Worm (Caenorhabditis elegans) whole organism, young adult: ENCODE results near the gene Y75B8A.31.

Source experiments
- B0019.2 ChIP-seq: fragments of 200-800 bp; sonication (Bioruptor generic); conservative IDR thresholded peaks from 2 replicates; pipeline ENCODE4 v1.3.6; 2022; ENCODE audit warnings: missing genetic modification reagents, missing genetic modification characterization, missing compliant biosample characterization
- B0035.1 ChIP-seq: sonication (generic microtip); optimal IDR thresholded peaks from 2 replicates; lab custom pipeline; 2016; ENCODE audit warnings: missing genetic modification characterization, mild to moderate bottlenecking, missing compliant biosample characterization, missing genotype, missing genetic modification reagents
- B0336.3 ChIP-seq: fragments of 200-800 bp; sonication (Bioruptor generic); IDR thresholded peaks from 2 replicates; pipeline ENCODE4 v1.3.6; 2022; ENCODE audit warnings: missing genetic modification characterization, missing compliant biosample characterization
- F23B12.7 ChIP-seq: sonication (generic microtip); optimal IDR thresholded peaks from 2 replicates; lab custom pipeline; 2017; ENCODE audit warnings: missing genetic modification characterization, mild to moderate bottlenecking, missing compliant biosample characterization, antibody characterized with exemption, moderate library complexity; ENCODE audit not compliant: insufficient read depth
- F57A8.1 ChIP-seq: fragments of 200-800 bp; sonication (Bioruptor generic); optimal IDR thresholded peaks from 2 replicates; lab custom pipeline; 2018; ENCODE audit warnings: mild to moderate bottlenecking, missing genetic modification characterization, moderate library complexity, missing compliant biosample characterization
- F57C9.4 ChIP-seq: sonication (generic microtip); optimal IDR thresholded peaks from 2 replicates; lab custom pipeline; 2017; ENCODE audit warnings: mild to moderate bottlenecking, missing genetic modification characterization, missing compliant biosample characterization
- K11D2.4 ChIP-seq: fragments of 200-800 bp; sonication (Bioruptor generic); IDR thresholded peaks from 2 replicates; pipeline ENCODE4 v1.3.6; 2022; ENCODE audit warnings: missing genetic modification reagents, missing genetic modification characterization, missing compliant biosample characterization
- K12H6.12 ChIP-seq: fragments of 200-800 bp; sonication (Bioruptor generic); optimal IDR thresholded peaks from 2 replicates; lab custom pipeline; 2018; ENCODE audit warnings: mild to moderate bottlenecking, missing genetic modification characterization, missing compliant biosample characterization
- Y53G8AR.9 ChIP-seq: fragments of 200-800 bp; sonication (Bioruptor generic); conservative IDR thresholded peaks from 2 replicates; pipeline ENCODE4 v1.3.6; 2022; ENCODE audit warnings: missing genetic modification reagents, missing genetic modification characterization, missing compliant biosample characterization
- attf-3 ChIP-seq: fragments of 200-800 bp; sonication (Bioruptor generic); conservative IDR thresholded peaks from 2 replicates; pipeline ENCODE4 v1.3.6; 2022; ENCODE audit warnings: missing genetic modification reagents, missing genetic modification characterization, missing compliant biosample characterization
- attf-5 ChIP-seq: fragments of 200-800 bp; sonication (Bioruptor generic); optimal IDR thresholded peaks from 2 replicates; lab custom pipeline; 2018; ENCODE audit warnings: mild to moderate bottlenecking, missing genetic modification characterization, missing compliant biosample characterization
- attf-6 ChIP-seq: fragments of 200-800 bp; sonication (Bioruptor generic); IDR thresholded peaks from 2 replicates; pipeline ENCODE4 v1.3.6; 2022; ENCODE audit warnings: missing genetic modification reagents, missing genetic modification characterization, missing compliant biosample characterization
- cebp-1 ChIP-seq, 2 experiments: fragments of 200-800 bp in 1 of 2; sonication (Bioruptor generic) in 1 of 2; sonication (generic microtip) in 1 of 2; IDR thresholded peaks in 1 of 2; optimal IDR thresholded peaks in 1 of 2; 2 replicates each; pipeline versions ENCODE4 v1.3.6 to Lab custom; 2017 to 2022; ENCODE audit warnings: missing compliant biosample characterization in 2 of 2, missing genetic modification characterization in 2 of 2, mild to moderate bottlenecking in 1 of 2, missing genetic modification reagents in 1 of 2, moderate library complexity in 1 of 2
- ceh-27 ChIP-seq: fragments of 200-800 bp; sonication (Bioruptor generic); optimal IDR thresholded peaks from 2 replicates; lab custom pipeline; 2018; ENCODE audit warnings: mild to moderate bottlenecking, missing genetic modification characterization, moderate library complexity, missing compliant biosample characterization
- ceh-58 ChIP-seq: fragments of 200-800 bp; sonication (Bioruptor generic); IDR thresholded peaks from 2 replicates; pipeline ENCODE4 v1.3.6; 2022; ENCODE audit warnings: missing genetic modification characterization, missing compliant biosample characterization
- him-1 ChIP-seq: sonication (generic microtip); optimal IDR thresholded peaks from 2 replicates; lab custom pipeline; 2016; ENCODE audit warnings: missing genotype, missing genetic modification reagents, missing genetic modification characterization, missing compliant biosample characterization
- hmg-1.2 ChIP-seq: fragments of 200-800 bp; sonication (Bioruptor generic); IDR thresholded peaks from 2 replicates; pipeline ENCODE4 v1.3.6; 2022; ENCODE audit warnings: missing genetic modification reagents, missing genetic modification characterization, missing compliant biosample characterization
- let-607 ChIP-seq, 2 experiments: fragments of 200-800 bp in 1 of 2; sonication (Bioruptor generic) in 1 of 2; sonication (generic microtip) in 1 of 2; optimal IDR thresholded peaks; 2 replicates each; lab custom pipeline; 2016 to 2018; ENCODE audit warnings: mild to moderate bottlenecking in 2 of 2, missing compliant biosample characterization in 2 of 2, missing genetic modification characterization in 2 of 2, moderate library complexity in 2 of 2, missing genotype in 1 of 2
- lin-40 ChIP-seq: sonication (generic microtip); optimal IDR thresholded peaks from 2 replicates; lab custom pipeline; 2016; ENCODE audit warnings: missing genetic modification characterization, mild to moderate bottlenecking, missing compliant biosample characterization, missing genotype, missing genetic modification reagents
- lin-54 ChIP-seq: fragments of 200-800 bp; sonication (Bioruptor generic); optimal IDR thresholded peaks from 2 replicates; lab custom pipeline; 2018; ENCODE audit warnings: mild to moderate bottlenecking, missing genetic modification characterization, missing compliant biosample characterization
- lir-1 ChIP-seq: fragments of 200-800 bp; sonication (Bioruptor generic); conservative IDR thresholded peaks from 2 replicates; pipeline ENCODE4 v1.3.6; 2022; ENCODE audit warnings: missing genetic modification reagents, missing genetic modification characterization, missing compliant biosample characterization
- lsy-27 ChIP-seq: sonication (generic microtip); optimal IDR thresholded peaks from 2 replicates; lab custom pipeline; 2017; ENCODE audit warnings: missing genetic modification characterization, mild to moderate bottlenecking, missing compliant biosample characterization, antibody characterized with exemption, missing genotype, borderline replicate concordance; ENCODE audit not compliant: insufficient read depth
- madf-6 ChIP-seq: fragments of 200-800 bp; sonication (Bioruptor generic); IDR thresholded peaks from 2 replicates; pipeline ENCODE4 v1.3.6; 2022; ENCODE audit warnings: missing genetic modification reagents, missing genetic modification characterization, missing compliant biosample characterization
- nhr-120 ChIP-seq: fragments of 200-800 bp; sonication (Bioruptor generic); IDR thresholded peaks from 2 replicates; pipeline ENCODE4 v1.3.6; 2022; ENCODE audit warnings: missing genetic modification characterization, missing compliant biosample characterization
- rec-8 ChIP-seq, 2 experiments: sonication (generic microtip); optimal IDR thresholded peaks; 2 replicates each; lab custom pipeline; 2016; ENCODE audit warnings: mild to moderate bottlenecking in 2 of 2, missing genetic modification characterization in 2 of 2, missing genetic modification reagents in 2 of 2, missing genotype in 2 of 2, missing biosample characterization in 1 of 2, missing compliant biosample characterization in 1 of 2, moderate library complexity in 1 of 2
- snpc-1.1 ChIP-seq: sonication (generic microtip); optimal IDR thresholded peaks from 2 replicates; lab custom pipeline; 2017; ENCODE audit warnings: missing genetic modification characterization, mild to moderate bottlenecking, missing compliant biosample characterization, antibody characterized with exemption, moderate library complexity, missing genotype, missing genetic modification reagents; ENCODE audit not compliant: insufficient read depth
- snpc-1.3 ChIP-seq: sonication (generic microtip); optimal IDR thresholded peaks from 2 replicates; lab custom pipeline; 2017; ENCODE audit warnings: missing genetic modification characterization, mild to moderate bottlenecking, missing compliant biosample characterization, antibody characterized with exemption, moderate library complexity, missing genotype, missing genetic modification reagents; ENCODE audit not compliant: insufficient read depth
- snpc-3.4 ChIP-seq: sonication (generic microtip); optimal IDR thresholded peaks from 2 replicates; lab custom pipeline; 2017; ENCODE audit warnings: missing genetic modification characterization, mild to moderate bottlenecking, missing compliant biosample characterization, antibody characterized with exemption, moderate library complexity, missing genotype, missing genetic modification reagents
- snpc-4 ChIP-seq, 5 experiments: fragments of 150-350 bp in 1 of 5; sonication (generic microtip) in 4 of 5; optimal IDR thresholded peaks; 2 replicates each; lab custom pipeline; 2014 to 2018; ENCODE audit warnings: missing genetic modification characterization in 5 of 5, missing biosample characterization in 3 of 5, antibody characterized with exemption in 2 of 5, mild to moderate bottlenecking in 2 of 5, missing compliant biosample characterization in 2 of 5, missing genotype in 2 of 5, moderate library complexity in 2 of 5, missing genetic modification reagents in 1 of 5
- somi-1 ChIP-seq: fragments of 200-800 bp; sonication (Bioruptor generic); optimal IDR thresholded peaks from 2 replicates; lab custom pipeline; 2018; ENCODE audit warnings: mild to moderate bottlenecking, missing genetic modification characterization, missing compliant biosample characterization
- tbx-9 ChIP-seq: sonication (generic microtip); optimal IDR thresholded peaks from 2 replicates; lab custom pipeline; 2016; ENCODE audit warnings: borderline replicate concordance, missing genetic modification characterization, inconsistent platforms, missing compliant biosample characterization
- unc-62 ChIP-seq: fragments of 150-350 bp; optimal IDR thresholded peaks from 2 replicates; lab custom pipeline; 2014; ENCODE audit warnings: missing biosample characterization, missing genetic modification reagents, missing genetic modification characterization

The Y75B8A.31 gene

ce11 chrIII:12351301-12351700 is at the start of gene Y75B8A.31, which contains the start of gene pph-4.1 (continued):
- TF ChIP-seq let-607 (tag; optimal IDR thresholded peaks at IDR 0.05; lab: Kevin White, UChicago): peak in 1 of 2 experiments; percentile 65
- TF ChIP-seq K12H6.12 (tag; lab: Kevin White, UChicago): peak; percentile 29
- peak; percentile 82 for TF ChIP-seq Y53G8AR.9 (GFP tag; lab: Robert Waterston, UW)
- peak; percentile 80 for TF ChIP-seq lin-54 (GFP tag; lab: Kevin White, UChicago)
- TF ChIP-seq ceh-27 (GFP tag; lab: Kevin White, UChicago): peak; percentile 66
- TF ChIP-seq snpc-1.1 (tag; lab: Kevin White, UChicago): peak; percentile 48
- peak; percentile 43; the same call in 1 of the 2 replicates for TF ChIP-seq hmg-1.2 (GFP tag; lab: Robert Waterston, UW)
- no peak for TF ChIP-seq tbx-9 (tag; lab: Kevin White, UChicago)
- TF ChIP-seq F23B12.7 (tag; lab: Kevin White, UChicago): peak; percentile 73
- no peak for TF ChIP-seq ceh-58 (GFP tag; lab: Robert Waterston, UW)
- peak; percentile 45 for TF ChIP-seq snpc-1.3 (tag; lab: Kevin White, UChicago)
- TF ChIP-seq snpc-3.4: peak; percentile 59
- 0 out of 2 replicates have a peak, but pooled peaks have one; percentile 25 for TF ChIP-seq B0336.3 (GFP tag; lab: Robert Waterston, UW)
- peak; percentile 85 for TF ChIP-seq madf-6 (GFP tag; lab: Robert Waterston, UW)
- TF ChIP-seq B0035.1 (tag; lab: Kevin White, UChicago): no peak
- TF ChIP-seq B0019.2 (GFP tag; lab: Robert Waterston, UW): peak; percentile 69
- TF ChIP-seq K11D2.4 (GFP tag; lab: Robert Waterston, UW): peak; percentile 85
- peak; percentile 51; the same call in 1 of the 2 replicates for TF ChIP-seq attf-3
- TF ChIP-seq somi-1: peak; percentile 13
- peak; percentile 9 to 11 for TF ChIP-seq rec-8 (tag; optimal IDR thresholded peaks at IDR 0.05; lab: Kevin White, UChicago)
- TF ChIP-seq lsy-27 (tag; lab: Kevin White, UChicago): no peak
- peak; percentile 79 for TF ChIP-seq lin-40 (tag; lab: Kevin White, UChicago)
- peak; percentile 67 for TF ChIP-seq lir-1

DNA sequence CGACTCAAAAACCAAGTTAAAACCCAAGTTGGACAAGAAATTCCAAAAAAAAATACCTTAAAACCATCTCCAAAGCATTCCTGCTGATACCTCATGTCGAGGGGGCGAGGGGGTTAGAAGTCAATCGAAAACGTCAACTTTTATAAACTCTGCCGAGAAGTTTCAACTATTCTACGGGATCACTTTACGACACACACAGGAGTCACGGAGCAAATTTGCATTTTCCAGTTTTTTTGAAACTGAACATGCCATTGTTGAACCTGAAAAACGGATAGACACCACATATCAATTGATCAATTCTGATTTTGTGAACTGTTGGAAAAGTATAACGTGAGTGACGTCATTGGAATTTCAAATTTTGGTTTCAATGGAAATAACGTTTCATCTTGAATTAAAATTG is 48.4 kb upstream of the Y75B8A.31 start, which contains the start of gene mrp-8:
mrp-8 (minus strand) TSS at position 101 of the 400 bp plus-strand sequence.
- TF ChIP-seq F57A8.1 (GFP tag; lab: Kevin White, UChicago): no peak
- no peak for TF ChIP-seq attf-6 (GFP tag; lab: Robert Waterston, UW)
- TF ChIP-seq nhr-120: no peak
- no peak for TF ChIP-seq B0019.2 (GFP tag; lab: Robert Waterston, UW)
- TF ChIP-seq F57C9.4 (tag; lab: Kevin White, UChicago): no peak
- no peak for TF ChIP-seq unc-62 (GFP tag; lab: Kevin White, UChicago)
- TF ChIP-seq lin-54 (GFP tag; lab: Kevin White, UChicago): no peak
- TF ChIP-seq lin-40 (tag; lab: Kevin White, UChicago): no peak
- TF ChIP-seq, all 124 proteins: peak for 0

ce11 chrIII:12304805-12305377 is 46.6 kb upstream of the Y75B8A.31 start:
- TF ChIP-seq snpc-4 (GFP tag; optimal IDR thresholded peaks at IDR 0.05; lab: Kevin White, UChicago) (no peak), snpc-4 (tag; optimal IDR thresholded peaks at IDR 0.05; lab: Kevin White, UChicago) (peak in 1 of 4 experiments; percentile 13), him-1 (no peak), attf-6 (GFP tag; lab: Robert Waterston, UW) (no peak), cebp-1 (GFP tag; IDR thresholded peaks at IDR 0.05; lab: Robert Waterston, UW) (peak; percentile 84), cebp-1 (tag; optimal IDR thresholded peaks at IDR 0.05; lab: Kevin White, UChicago) (peak; percentile 92), attf-5 (GFP tag; lab: Kevin White, UChicago) (peak; percentile 27)
